Fruit fly (Drosophila melanogaster) Kc167 (cell line): ENCODE data around the gene CG5568.

Source experiments
- Myc ChIP-seq: fragments of >200 bp; optimal IDR thresholded peaks from 2 replicates; lab custom pipeline; 2017; ENCODE audit warnings: missing external identifiers
- Sin3A ChIP-seq: fragments of >200 bp; optimal IDR thresholded peaks from 2 replicates; lab custom pipeline; 2018; ENCODE audit warnings: missing external identifiers
- h ChIP-seq: fragments of >200 bp; optimal IDR thresholded peaks from 3 replicates; lab custom pipeline; 2018; ENCODE audit warnings: missing external identifiers
- insv ChIP-seq: fragments of >200 bp; optimal IDR thresholded peaks from 3 replicates; lab custom pipeline; 2018; ENCODE audit warnings: missing external identifiers
- psq ChIP-seq: fragments of >200 bp; optimal IDR thresholded peaks from 2 replicates; lab custom pipeline; 2017; ENCODE audit warnings: missing external identifiers
- ttk ChIP-seq: sonication (Bioruptor generic); optimal IDR thresholded peaks from 2 replicates; lab custom pipeline; 2017; ENCODE audit warnings: missing external identifiers

Gene CG5568

dm6 chr3L:5871201-5871600, at the start of gene CG5568:
TSS of gene CG5568 (plus strand) at chr3L:5871501.
- TF ChIP-seq Myc (lab: Kevin White, UChicago) (no peak), h (no peak), psq (lab: Kevin White, UChicago) (no peak), ttk (lab: Kevin White, UChicago) (no peak), insv (no peak), Sin3A (lab: Kevin White, UChicago) (no peak)

- TF ChIP-seq ttk (lab: Kevin White, UChicago) (no peak), Myc (lab: Kevin White, UChicago) (no peak), Sin3A (lab: Kevin White, UChicago) (no peak), insv (no peak), h (no peak), psq (lab: Kevin White, UChicago) (no peak)
These were observed 49.8 kb upstream of the CG5568 start for dm6 chr3L:5821506-5821905.

- TF ChIP-seq insv: no peak
- no peak for TF ChIP-seq Myc (lab: Kevin White, UChicago)
- no peak for TF ChIP-seq psq (lab: Kevin White, UChicago)
- TF ChIP-seq h: no peak
- TF ChIP-seq Sin3A (lab: Kevin White, UChicago): no peak
These were observed 47.4 kb upstream of the CG5568 start for dm6 chr3L:5823763-5824445.

dm6 chr3L:5825483-5825882, 45.8 kb upstream of the CG5568 start:
- TF ChIP-seq psq (lab: Kevin White, UChicago): no peak
- no peak for TF ChIP-seq Sin3A (lab: Kevin White, UChicago)
- TF ChIP-seq h: no peak
- no peak for TF ChIP-seq Myc (lab: Kevin White, UChicago)
- TF ChIP-seq insv: no peak
- TF ChIP-seq ttk (lab: Kevin White, UChicago): no peak

dm6 chr3L:5828275-5828674, 43.0 kb upstream of the CG5568 start:
- no peak for TF ChIP-seq psq (lab: Kevin White, UChicago)
- TF ChIP-seq Myc (lab: Kevin White, UChicago): no peak
- TF ChIP-seq insv: no peak
- no peak for TF ChIP-seq Sin3A (lab: Kevin White, UChicago)

dm6 chr3L:5828684-5829083, 42.6 kb upstream of the CG5568 start:
- TF ChIP-seq Sin3A (lab: Kevin White, UChicago): no peak
- no peak for TF ChIP-seq insv
- no peak for TF ChIP-seq h
- TF ChIP-seq ttk (lab: Kevin White, UChicago): no peak

dm6 chr3L:5830649-5831048, 40.7 kb upstream of the CG5568 start:
- no peak for TF ChIP-seq psq (lab: Kevin White, UChicago)
- no peak for TF ChIP-seq insv

dm6 chr3L:5831890-5832289, 39.4 kb upstream of the CG5568 start:
- TF ChIP-seq Sin3A (lab: Kevin White, UChicago) (no peak), Myc (lab: Kevin White, UChicago) (no peak), insv (no peak), h (no peak), psq (lab: Kevin White, UChicago) (no peak), ttk (lab: Kevin White, UChicago) (no peak)

dm6 chr3L:5833761-5834160, 37.5 kb upstream of the CG5568 start:
- no peak for TF ChIP-seq psq (lab: Kevin White, UChicago)
- no peak for TF ChIP-seq Sin3A (lab: Kevin White, UChicago)
- no peak for TF ChIP-seq Myc (lab: Kevin White, UChicago)
- TF ChIP-seq insv: no peak
- TF ChIP-seq h: no peak
- no peak for TF ChIP-seq ttk (lab: Kevin White, UChicago)

dm6 chr3L:5834245-5834644, 37.1 kb upstream of the CG5568 start:
- TF ChIP-seq psq (lab: Kevin White, UChicago): no peak
- TF ChIP-seq Sin3A (lab: Kevin White, UChicago): no peak
- no peak for TF ChIP-seq ttk (lab: Kevin White, UChicago)
- no peak for TF ChIP-seq Myc (lab: Kevin White, UChicago)
- no peak for TF ChIP-seq h
- no peak for TF ChIP-seq insv

dm6 chr3L:5834798-5835197, 36.5 kb upstream of the CG5568 start:
- TF ChIP-seq Myc (lab: Kevin White, UChicago) (no peak), psq (lab: Kevin White, UChicago) (no peak), ttk (lab: Kevin White, UChicago) (no peak), insv (no peak), h (no peak), Sin3A (lab: Kevin White, UChicago) (no peak)

dm6 chr3L:5835431-5835830, 35.9 kb upstream of the CG5568 start:
- TF ChIP-seq insv (no peak), Sin3A (lab: Kevin White, UChicago) (no peak), h (no peak), ttk (lab: Kevin White, UChicago) (no peak), psq (lab: Kevin White, UChicago) (no peak), Myc (lab: Kevin White, UChicago) (no peak)

dm6 chr3L:5835887-5836646, 35.2 kb upstream of the CG5568 start:
- TF ChIP-seq Myc (lab: Kevin White, UChicago) (no peak), ttk (lab: Kevin White, UChicago) (no peak), psq (lab: Kevin White, UChicago) (no peak), insv (no peak), h (no peak), Sin3A (lab: Kevin White, UChicago) (no peak)
